Worm (Caenorhabditis elegans) whole organism, young adult: ENCODE data around the gene C05D11.5.

Experiments
- B0019.2 ChIP-seq: fragments of 200-800 bp; sonication (Bioruptor generic); conservative IDR thresholded peaks from 2 replicates; pipeline ENCODE4 v1.3.6; 2022; ENCODE audit warnings: missing genetic modification reagents, missing genetic modification characterization, missing compliant biosample characterization
- B0035.1 ChIP-seq: sonication (generic microtip); optimal IDR thresholded peaks from 2 replicates; lab custom pipeline; 2016; ENCODE audit warnings: missing genetic modification characterization, mild to moderate bottlenecking, missing compliant biosample characterization, missing genotype, missing genetic modification reagents
- C17E4.6 ChIP-seq: fragments of 200-800 bp; sonication (Bioruptor generic); IDR thresholded peaks from 2 replicates; pipeline ENCODE4 v1.3.6; 2022; ENCODE audit warnings: missing genetic modification reagents, missing genetic modification characterization, missing compliant biosample characterization
- D2030.7 ChIP-seq: fragments of 200-800 bp; sonication (Bioruptor generic); IDR thresholded peaks from 2 replicates; pipeline ENCODE4 v1.3.6; 2022; ENCODE audit warnings: missing genetic modification reagents, missing genetic modification characterization, missing compliant biosample characterization
- F22D6.2 ChIP-seq: sonication (generic microtip); optimal IDR thresholded peaks from 2 replicates; lab custom pipeline; 2016; ENCODE audit warnings: mild to moderate bottlenecking, missing genetic modification characterization, missing compliant biosample characterization
- F33H1.4 ChIP-seq: fragments of 200-800 bp; sonication (Bioruptor generic); IDR thresholded peaks from 2 replicates; pipeline ENCODE4 v1.3.6; 2022; ENCODE audit warnings: missing genetic modification reagents, missing genetic modification characterization, missing compliant biosample characterization
- F57C9.4 ChIP-seq: sonication (generic microtip); optimal IDR thresholded peaks from 2 replicates; lab custom pipeline; 2017; ENCODE audit warnings: mild to moderate bottlenecking, missing genetic modification characterization, missing compliant biosample characterization
- K12H6.12 ChIP-seq: fragments of 200-800 bp; sonication (Bioruptor generic); optimal IDR thresholded peaks from 2 replicates; lab custom pipeline; 2018; ENCODE audit warnings: mild to moderate bottlenecking, missing genetic modification characterization, missing compliant biosample characterization
- Y53F4B.3 ChIP-seq: fragments of 200-800 bp; sonication (Bioruptor generic); IDR thresholded peaks from 2 replicates; pipeline ENCODE4 v1.3.6; 2022; ENCODE audit warnings: missing genetic modification reagents, missing genetic modification characterization, missing compliant biosample characterization
- Y53G8AR.9 ChIP-seq: fragments of 200-800 bp; sonication (Bioruptor generic); conservative IDR thresholded peaks from 2 replicates; pipeline ENCODE4 v1.3.6; 2022; ENCODE audit warnings: missing genetic modification reagents, missing genetic modification characterization, missing compliant biosample characterization
- ZK185.1 ChIP-seq: sonication (generic microtip); optimal IDR thresholded peaks from 2 replicates; lab custom pipeline; 2016; ENCODE audit warnings: mild to moderate bottlenecking, missing genetic modification characterization, missing compliant biosample characterization; ENCODE audit not compliant: poor library complexity, severe bottlenecking
- ama-1 ChIP-seq, 3 experiments: fragments of 150-350 bp in 1 of 3; sonication (generic microtip) in 2 of 3; optimal IDR thresholded peaks; 2 replicates each; lab custom pipeline; 2014 to 2018; ENCODE audit warnings: missing biosample characterization in 2 of 3, missing genetic modification characterization in 2 of 3, missing genetic modification reagents in 2 of 3
- aptf-2 ChIP-seq: fragments of 200-800 bp; sonication (Bioruptor generic); conservative IDR thresholded peaks from 2 replicates; pipeline ENCODE4 v1.3.6; 2022; ENCODE audit warnings: missing genetic modification reagents, missing genetic modification characterization, missing compliant biosample characterization
- attf-3 ChIP-seq: fragments of 200-800 bp; sonication (Bioruptor generic); conservative IDR thresholded peaks from 2 replicates; pipeline ENCODE4 v1.3.6; 2022; ENCODE audit warnings: missing genetic modification reagents, missing genetic modification characterization, missing compliant biosample characterization
- attf-5 ChIP-seq: fragments of 200-800 bp; sonication (Bioruptor generic); optimal IDR thresholded peaks from 2 replicates; lab custom pipeline; 2018; ENCODE audit warnings: mild to moderate bottlenecking, missing genetic modification characterization, missing compliant biosample characterization
- bed-2 ChIP-seq: fragments of 200-800 bp; sonication (Bioruptor generic); IDR thresholded peaks from 2 replicates; pipeline ENCODE4 v1.3.6; 2022; ENCODE audit warnings: missing genetic modification reagents, missing genetic modification characterization, missing compliant biosample characterization
- ccch-3 ChIP-seq: fragments of 200-800 bp; sonication (Bioruptor generic); optimal IDR thresholded peaks from 2 replicates; lab custom pipeline; 2018; ENCODE audit warnings: mild to moderate bottlenecking, missing genetic modification characterization, missing compliant biosample characterization
- cebp-2 ChIP-seq: fragments of 200-800 bp; sonication (Bioruptor generic); IDR thresholded peaks from 2 replicates; pipeline ENCODE4 v1.3.6; 2022; ENCODE audit warnings: missing genetic modification characterization, missing compliant biosample characterization
- ceh-27 ChIP-seq: fragments of 200-800 bp; sonication (Bioruptor generic); optimal IDR thresholded peaks from 2 replicates; lab custom pipeline; 2018; ENCODE audit warnings: mild to moderate bottlenecking, missing genetic modification characterization, moderate library complexity, missing compliant biosample characterization
- ceh-79 ChIP-seq: sonication (generic microtip); optimal IDR thresholded peaks from 2 replicates; lab custom pipeline; 2017; ENCODE audit warnings: mild to moderate bottlenecking, missing genetic modification characterization, missing compliant biosample characterization
- die-1 ChIP-seq: sonication (generic microtip); optimal IDR thresholded peaks from 2 replicates; lab custom pipeline; 2016; ENCODE audit warnings: missing genotype, mild to moderate bottlenecking, missing genetic modification characterization, missing compliant biosample characterization
- ets-4 ChIP-seq: fragments of 200-800 bp; sonication (Bioruptor generic); optimal IDR thresholded peaks from 2 replicates; lab custom pipeline; 2018; ENCODE audit warnings: mild to moderate bottlenecking, missing genetic modification characterization, missing compliant biosample characterization
- fkh-3 ChIP-seq: sonication (generic microtip); optimal IDR thresholded peaks from 2 replicates; lab custom pipeline; 2016; ENCODE audit warnings: mild to moderate bottlenecking, missing genetic modification characterization, missing compliant biosample characterization
- gei-17 ChIP-seq: fragments of 200-800 bp; sonication (Bioruptor generic); optimal IDR thresholded peaks from 2 replicates; lab custom pipeline; 2018; ENCODE audit warnings: mild to moderate bottlenecking, missing genetic modification characterization, missing compliant biosample characterization
- hlh-12 ChIP-seq: sonication (generic microtip); optimal IDR thresholded peaks from 2 replicates; lab custom pipeline; 2016; ENCODE audit warnings: missing genetic modification characterization, missing compliant biosample characterization
- hlh-26 ChIP-seq: fragments of 200-800 bp; sonication (Bioruptor generic); conservative IDR thresholded peaks from 2 replicates; pipeline ENCODE4 v1.3.6; 2022; ENCODE audit warnings: missing genetic modification reagents, missing genetic modification characterization, missing compliant biosample characterization
- hmg-20 ChIP-seq: fragments of 200-800 bp; sonication (Bioruptor generic); IDR thresholded peaks from 2 replicates; pipeline ENCODE4 v1.3.6; 2022; ENCODE audit warnings: missing genetic modification reagents, missing genetic modification characterization, missing compliant biosample characterization
- lag-1 ChIP-seq: fragments of 200-800 bp; sonication (Bioruptor generic); IDR thresholded peaks from 2 replicates; pipeline ENCODE4 v1.3.6; 2022; ENCODE audit warnings: missing genetic modification reagents, missing genetic modification characterization, missing compliant biosample characterization
- let-607 ChIP-seq, 2 experiments: fragments of 200-800 bp in 1 of 2; sonication (Bioruptor generic) in 1 of 2; sonication (generic microtip) in 1 of 2; optimal IDR thresholded peaks; 2 replicates each; lab custom pipeline; 2016 to 2018; ENCODE audit warnings: mild to moderate bottlenecking in 2 of 2, missing compliant biosample characterization in 2 of 2, missing genetic modification characterization in 2 of 2, moderate library complexity in 2 of 2, missing genotype in 1 of 2
- lin-54 ChIP-seq: fragments of 200-800 bp; sonication (Bioruptor generic); optimal IDR thresholded peaks from 2 replicates; lab custom pipeline; 2018; ENCODE audit warnings: mild to moderate bottlenecking, missing genetic modification characterization, missing compliant biosample characterization
- madf-6 ChIP-seq: fragments of 200-800 bp; sonication (Bioruptor generic); IDR thresholded peaks from 2 replicates; pipeline ENCODE4 v1.3.6; 2022; ENCODE audit warnings: missing genetic modification reagents, missing genetic modification characterization, missing compliant biosample characterization
- mes-4 ChIP-seq: sonication (generic microtip); optimal IDR thresholded peaks from 2 replicates; lab custom pipeline; 2016; ENCODE audit warnings: missing genotype, missing genetic modification characterization, missing compliant biosample characterization
- nhr-27 ChIP-seq: fragments of 200-800 bp; sonication (Bioruptor generic); optimal IDR thresholded peaks from 2 replicates; lab custom pipeline; 2018; ENCODE audit warnings: mild to moderate bottlenecking, missing genetic modification characterization, moderate library complexity, missing compliant biosample characterization
- nhr-80 ChIP-seq: sonication (generic microtip); optimal IDR thresholded peaks from 2 replicates; lab custom pipeline; 2016; ENCODE audit warnings: missing genetic modification characterization, missing compliant biosample characterization
- nhr-90 ChIP-seq: sonication (generic microtip); optimal IDR thresholded peaks from 2 replicates; lab custom pipeline; 2016; ENCODE audit warnings: missing genotype, mild to moderate bottlenecking, missing genetic modification characterization, missing compliant biosample characterization
- pha-4 ChIP-seq: fragments of 150-350 bp; sonication (generic microtip); optimal IDR thresholded peaks from 2 replicates; lab custom pipeline; 2014; ENCODE audit warnings: missing biosample characterization, missing genetic modification reagents, missing genetic modification characterization
- rec-8 ChIP-seq, 2 experiments: sonication (generic microtip); optimal IDR thresholded peaks; 2 replicates each; lab custom pipeline; 2016; ENCODE audit warnings: mild to moderate bottlenecking in 2 of 2, missing genetic modification characterization in 2 of 2, missing genetic modification reagents in 2 of 2, missing genotype in 2 of 2, missing biosample characterization in 1 of 2, missing compliant biosample characterization in 1 of 2, moderate library complexity in 1 of 2
- rpc-1 ChIP-seq, 2 experiments: fragments of 150-350 bp in 1 of 2; sonication (generic microtip) in 1 of 2; optimal IDR thresholded peaks; 2 replicates each; lab custom pipeline; 2014 to 2018; ENCODE audit warnings: missing biosample characterization in 1 of 2, missing genetic modification characterization in 1 of 2, missing genetic modification reagents in 1 of 2, missing genotype in 1 of 2
- sdz-38 ChIP-seq: sonication (generic microtip); optimal IDR thresholded peaks from 2 replicates; lab custom pipeline; 2016; ENCODE audit warnings: missing genotype, missing genetic modification characterization, missing compliant biosample characterization
- snpc-1.1 ChIP-seq: sonication (generic microtip); optimal IDR thresholded peaks from 2 replicates; lab custom pipeline; 2017; ENCODE audit warnings: missing genetic modification characterization, mild to moderate bottlenecking, missing compliant biosample characterization, antibody characterized with exemption, moderate library complexity, missing genotype, missing genetic modification reagents; ENCODE audit not compliant: insufficient read depth
- sptf-2 ChIP-seq: fragments of 200-800 bp; sonication (Bioruptor generic); optimal IDR thresholded peaks from 2 replicates; lab custom pipeline; 2018; ENCODE audit warnings: mild to moderate bottlenecking, missing genetic modification characterization, missing compliant biosample characterization
- tbp1 ChIP-seq: fragments of 200-800 bp; sonication (Bioruptor generic); optimal IDR thresholded peaks from 2 replicates; lab custom pipeline; 2018; ENCODE audit warnings: mild to moderate bottlenecking, missing genetic modification characterization, missing compliant biosample characterization
- unc-62 ChIP-seq: fragments of 150-350 bp; optimal IDR thresholded peaks from 2 replicates; lab custom pipeline; 2014; ENCODE audit warnings: missing biosample characterization, missing genetic modification reagents, missing genetic modification characterization
- xnd-1 ChIP-seq: sonication (generic microtip); optimal IDR thresholded peaks from 2 replicates; lab custom pipeline; 2016; ENCODE audit warnings: missing genotype, missing genetic modification reagents, missing genetic modification characterization, missing compliant biosample characterization
- ztf-25 ChIP-seq: fragments of 200-800 bp; sonication (Bioruptor generic); IDR thresholded peaks from 2 replicates; pipeline ENCODE4 v1.3.6; 2022; ENCODE audit warnings: missing genetic modification reagents, missing genetic modification characterization, missing compliant biosample characterization
- ztf-28 ChIP-seq: fragments of 200-800 bp; sonication (Bioruptor generic); IDR thresholded peaks from 2 replicates; pipeline ENCODE4 v1.3.6; 2022; ENCODE audit warnings: missing genetic modification reagents, missing genetic modification characterization, missing compliant biosample characterization
- ztf-3 ChIP-seq: fragments of 200-800 bp; sonication (Bioruptor generic); optimal IDR thresholded peaks from 2 replicates; lab custom pipeline; 2018; ENCODE audit warnings: mild to moderate bottlenecking, missing genetic modification characterization, missing compliant biosample characterization

The C05D11.5 gene

ce11 chrIII:6444335-6444734, 32.5 kb upstream of the C05D11.5 start, which contains the start of gene C05D11.13 (continued):
- TF ChIP-seq attf-3 (GFP tag; lab: Robert Waterston, UW) (no peak), madf-6 (GFP tag; lab: Robert Waterston, UW) (peak; percentile 30; the same call in 1 of the 2 replicates), sptf-2 (no peak), gei-17 (GFP tag; lab: Kevin White, UChicago) (no peak), lag-1 (GFP tag; lab: Robert Waterston, UW) (no peak), attf-5 (GFP tag; lab: Kevin White, UChicago) (peak; percentile 68), snpc-1.1 (no peak), B0035.1 (no peak), cebp-2 (no peak), hmg-20 (GFP tag; lab: Robert Waterston, UW) (no peak), ets-4 (GFP tag; lab: Kevin White, UChicago) (no peak), let-607 (tag; optimal IDR thresholded peaks at IDR 0.05; lab: Kevin White, UChicago) (no peak), rec-8 (tag; optimal IDR thresholded peaks at IDR 0.05; lab: Kevin White, UChicago) (no peak), Y53F4B.3 (GFP tag; lab: Robert Waterston, UW) (no peak), K12H6.12 (tag; lab: Kevin White, UChicago) (peak; percentile 17), sdz-38 (tag; lab: Kevin White, UChicago) (no peak), ama-1 (optimal IDR thresholded peaks at IDR 0.05; lab: Kevin White, UChicago) (no peak), ama-1 (GFP tag; optimal IDR thresholded peaks at IDR 0.05; lab: Kevin White, UChicago) (no peak), ccch-3 (GFP tag; lab: Kevin White, UChicago) (no peak), mes-4 (tag; lab: Kevin White, UChicago) (no peak), ZK185.1 (tag; lab: Kevin White, UChicago) (no peak), F22D6.2 (tag; lab: Kevin White, UChicago) (no peak), B0019.2 (GFP tag; lab: Robert Waterston, UW) (no peak), ceh-79 (tag; lab: Kevin White, UChicago) (no peak), F57C9.4 (tag; lab: Kevin White, UChicago) (no peak), nhr-27 (tag; lab: Kevin White, UChicago) (no peak), ceh-27 (GFP tag; lab: Kevin White, UChicago) (no peak), rpc-1 (optimal IDR thresholded peaks at IDR 0.05; lab: Kevin White, UChicago) (no peak), rpc-1 (tag; optimal IDR thresholded peaks at IDR 0.05; lab: Kevin White, UChicago) (no peak), ztf-25 (no peak), ztf-28 (GFP tag; lab: Robert Waterston, UW) (no peak), xnd-1 (tag; lab: Kevin White, UChicago) (no peak), F33H1.4 (GFP tag; lab: Robert Waterston, UW) (no peak), ztf-3 (GFP tag; lab: Kevin White, UChicago) (no peak), Y53G8AR.9 (GFP tag; lab: Robert Waterston, UW) (no peak), unc-62 (GFP tag; lab: Kevin White, UChicago) (no peak), aptf-2 (GFP tag; lab: Robert Waterston, UW) (no peak), pha-4 (no peak), lin-54 (GFP tag; lab: Kevin White, UChicago) (no peak), nhr-80 (tag; lab: Kevin White, UChicago) (peak; percentile 51), D2030.7 (no peak), hlh-12 (tag; lab: Kevin White, UChicago) (no peak), die-1 (no peak), hlh-26 (GFP tag; lab: Robert Waterston, UW) (no peak), C17E4.6 (GFP tag; lab: Robert Waterston, UW) (0 out of 2 replicates have a peak, but pooled peaks have one; percentile 19), bed-2 (GFP tag; lab: Robert Waterston, UW) (no peak), fkh-3 (tag; lab: Kevin White, UChicago) (no peak), nhr-90 (tag; lab: Kevin White, UChicago) (no peak), tbp1 (GFP tag; lab: Kevin White, UChicago) (peak; percentile 25)
